Worm (Caenorhabditis elegans) whole organism, late embryonic: ENCODE measurements around the gene aat-4.

Source experiments
- F13H6.1 ChIP-seq: sonication (generic microtip); optimal IDR thresholded peaks from 2 replicates; lab custom pipeline; 2016; ENCODE audit warnings: missing genetic modification characterization, missing compliant biosample characterization
- ama-1 ChIP-seq: fragments of 150-350 bp; optimal IDR thresholded peaks from 2 replicates; lab custom pipeline; 2014
- fkh-10 ChIP-seq: fragments of 150-350 bp; optimal IDR thresholded peaks from 2 replicates; lab custom pipeline; 2014; ENCODE audit warnings: missing biosample characterization, missing genetic modification reagents, missing genetic modification characterization
- fkh-6 ChIP-seq: sonication (generic microtip); optimal IDR thresholded peaks from 2 replicates; lab custom pipeline; 2016; ENCODE audit warnings: missing genetic modification characterization, missing compliant biosample characterization
- hlh-13 ChIP-seq: fragments of 200-800 bp; sonication (Bioruptor generic); optimal IDR thresholded peaks from 2 replicates; lab custom pipeline; 2018; ENCODE audit warnings: mild to moderate bottlenecking, missing genetic modification characterization, missing compliant biosample characterization
- madf-2 ChIP-seq: sonication (generic microtip); optimal IDR thresholded peaks from 2 replicates; lab custom pipeline; 2017; ENCODE audit warnings: missing genetic modification characterization, missing compliant biosample characterization
- nhr-232 ChIP-seq: sonication (generic microtip); optimal IDR thresholded peaks from 2 replicates; lab custom pipeline; 2016; ENCODE audit warnings: missing genetic modification characterization, missing compliant biosample characterization
- pha-4 ChIP-seq: fragments of 150-350 bp; optimal IDR thresholded peaks from 2 replicates; lab custom pipeline; 2018; ENCODE audit warnings: missing biosample characterization, missing genetic modification reagents, missing genetic modification characterization
- pqm-1 ChIP-seq: sonication (generic microtip); optimal IDR thresholded peaks from 2 replicates; lab custom pipeline; 2016; ENCODE audit warnings: missing genetic modification characterization, missing compliant biosample characterization
- sdc-2 ChIP-seq: sonication (generic microtip); optimal IDR thresholded peaks from 2 replicates; lab custom pipeline; 2016; ENCODE audit warnings: missing genotype, missing genetic modification characterization, missing compliant biosample characterization
- sox-2 ChIP-seq: fragments of 200-800 bp; sonication (Bioruptor generic); IDR thresholded peaks from 2 replicates; pipeline ENCODE4 v1.3.6; 2022; ENCODE audit warnings: missing genetic modification reagents, missing genetic modification characterization, missing compliant biosample characterization
- unc-86 ChIP-seq: sonication (generic microtip); optimal IDR thresholded peaks from 2 replicates; lab custom pipeline; 2016; ENCODE audit warnings: missing genetic modification characterization, missing compliant biosample characterization

- TF ChIP-seq fkh-10: no peak
- TF ChIP-seq madf-2: no peak
- TF ChIP-seq unc-86 (tag; lab: Kevin White, UChicago): no peak
- TF ChIP-seq nhr-232: no peak
- no peak for TF ChIP-seq sdc-2 (tag; lab: Kevin White, UChicago)
- no peak for TF ChIP-seq F13H6.1 (tag; lab: Kevin White, UChicago)
- no peak for TF ChIP-seq sox-2
- TF ChIP-seq pqm-1 (tag; lab: Kevin White, UChicago): no peak
- TF ChIP-seq pha-4 (tag; lab: Kevin White, UChicago): no peak
- no peak for TF ChIP-seq hlh-13
- TF ChIP-seq fkh-6 (tag; lab: Kevin White, UChicago): no peak
- TF ChIP-seq ama-1 (lab: Kevin White, UChicago): no peak
Measured at ce11 chrIV:6225143-6225542, 50.4 kb downstream of the aat-4 start, which contains the start of gene C49A9.2.
